Worm (Caenorhabditis elegans) whole organism, L3 larva: ENCODE data around the gene E04F6.6.
A peak's percentile ranks its signal among the peaks of the same experiment; 100 is the strongest.

Experiments used
- ZK546.5 ChIP-seq: sonication (generic microtip); optimal IDR thresholded peaks from 2 replicates; lab custom pipeline; 2017; ENCODE audit warnings: missing biosample characterization, missing genetic modification characterization
- aly-2 ChIP-seq: fragments of 150-350 bp; optimal IDR thresholded peaks from 2 replicates; lab custom pipeline; 2014; ENCODE audit warnings: missing biosample characterization, missing genetic modification characterization
- ama-1 ChIP-seq: fragments of 150-350 bp; optimal IDR thresholded peaks from 2 replicates; lab custom pipeline; 2018
- daf-12 ChIP-seq: fragments of 150-350 bp; optimal IDR thresholded peaks from 2 replicates; lab custom pipeline; 2014; ENCODE audit warnings: missing biosample characterization, missing genetic modification reagents, missing genetic modification characterization
- lin-15B ChIP-seq: fragments of 150-350 bp; optimal IDR thresholded peaks from 2 replicates; lab custom pipeline; 2014; ENCODE audit warnings: missing biosample characterization, missing genetic modification characterization
- lin-39 ChIP-seq: fragments of 150-350 bp; optimal IDR thresholded peaks from 2 replicates; lab custom pipeline; 2018; ENCODE audit warnings: missing biosample characterization, missing genetic modification reagents, missing genetic modification characterization
- mdl-1 ChIP-seq: fragments of 150-350 bp; optimal IDR thresholded peaks from 2 replicates; lab custom pipeline; 2014; ENCODE audit warnings: missing biosample characterization, missing genetic modification characterization
- nfya-1 ChIP-seq: sonication (generic microtip); optimal IDR thresholded peaks from 2 replicates; lab custom pipeline; 2017; ENCODE audit warnings: missing genetic modification characterization, mild to moderate bottlenecking, missing compliant biosample characterization, antibody characterized with exemption, moderate library complexity; ENCODE audit not compliant: insufficient read depth
- nhr-11 ChIP-seq: fragments of 150-350 bp; optimal IDR thresholded peaks from 2 replicates; lab custom pipeline; 2014; ENCODE audit warnings: missing biosample characterization, missing genetic modification characterization
- nhr-237 ChIP-seq: fragments of 150-350 bp; optimal IDR thresholded peaks from 2 replicates; lab custom pipeline; 2014; ENCODE audit warnings: missing biosample characterization, missing genetic modification characterization
- snpc-4 ChIP-seq: fragments of 150-350 bp; optimal IDR thresholded peaks from 2 replicates; lab custom pipeline; 2014; ENCODE audit warnings: missing biosample characterization, missing genetic modification characterization
- unc-62 ChIP-seq: fragments of 150-350 bp; sonication (generic microtip); optimal IDR thresholded peaks from 4 replicates; lab custom pipeline; 2014; ENCODE audit warnings: missing biosample characterization, missing genetic modification reagents, missing genetic modification characterization

DNA sequence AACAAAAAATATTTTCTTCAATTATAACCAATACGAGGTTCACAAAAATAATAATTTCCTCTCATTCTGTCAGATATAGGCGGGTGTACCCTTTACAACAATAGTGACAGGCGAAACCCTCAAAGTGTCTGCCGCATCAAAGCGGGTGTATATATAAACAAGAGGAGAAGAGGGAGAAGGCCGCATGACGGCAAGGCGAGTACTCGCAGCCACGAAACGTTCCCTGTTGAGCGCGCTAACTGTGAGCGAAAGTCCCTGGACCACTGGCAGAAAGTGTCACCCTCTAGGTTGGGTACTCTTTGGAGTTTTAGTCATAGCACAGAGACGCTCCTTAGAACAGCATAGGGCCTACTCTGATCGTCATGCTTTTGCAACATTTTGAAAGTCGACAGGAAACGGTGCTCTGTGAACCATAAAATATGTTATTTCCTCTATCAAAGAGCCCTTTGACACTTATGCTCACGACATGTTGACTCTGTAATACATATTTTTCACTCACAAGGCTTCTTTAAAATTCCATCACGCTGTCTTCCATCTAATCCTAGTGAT lies 760 bp upstream of the E04F6.6 start, which contains the start of gene pcrg-1:
- TF ChIP-seq lin-39 (tag; lab: Kevin White, UChicago) (peak; percentile 66), unc-62 (GFP tag; lab: Kevin White, UChicago) (no peak), snpc-4 (tag; lab: Kevin White, UChicago) (peak; percentile 99), ama-1 (lab: Kevin White, UChicago) (no peak), nfya-1 (tag; lab: Kevin White, UChicago) (peak; percentile 67), ZK546.5 (tag; lab: Kevin White, UChicago) (no peak), daf-12 (tag; lab: Kevin White, UChicago) (no peak), aly-2 (tag; lab: Kevin White, UChicago) (no peak), lin-15B (tag; lab: Kevin White, UChicago) (no peak), mdl-1 (tag; lab: Kevin White, UChicago) (no peak), nhr-11 (tag; lab: Kevin White, UChicago) (no peak), nhr-237 (tag; lab: Kevin White, UChicago) (no peak)
